Fruit fly (Drosophila melanogaster): ENCODE measurements around the gene CG42327.
A peak's percentile ranks its signal among the peaks of the same experiment; 100 is the strongest.

CG42327 gene

DNA sequence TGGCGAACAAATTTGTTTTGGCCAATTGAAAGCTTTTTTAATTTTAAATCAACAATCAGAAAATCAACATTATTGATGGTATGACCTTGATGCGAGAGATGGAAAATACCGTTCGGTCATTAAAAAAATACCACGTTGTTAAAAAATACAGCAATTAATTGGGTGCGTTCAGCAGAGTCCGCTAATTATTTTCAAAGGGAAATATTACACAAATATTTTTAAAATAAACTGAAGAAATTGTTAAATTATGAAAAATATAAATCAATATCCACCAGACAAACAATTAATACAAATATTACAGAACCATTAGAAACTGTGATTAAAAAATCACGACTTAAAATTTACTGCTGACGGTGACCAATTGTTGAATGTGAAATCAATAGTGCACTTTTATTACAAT is 22.1 kb downstream of the CG42327 start, which contains the start of gene CG18476 (continued):
- TF ChIP-seq sc (optimal IDR thresholded peaks at IDR 0.05) (no peak), sc (GFP tag; optimal IDR thresholded peaks at IDR 0.05) (peak; percentile 44), CG9797 (GFP tag; optimal IDR thresholded peaks at IDR 0.05) (peak; percentile 47), CG11456 (GFP tag; IDR thresholded peaks at IDR 0.05) (peak; percentile 92), CG11504 (tag; optimal IDR thresholded peaks at IDR 0.05) (peak; percentile 95), CG16779 (GFP tag; IDR thresholded peaks at IDR 0.05) (peak; percentile 87), tx (GFP tag; optimal IDR thresholded peaks at IDR 0.05) (no peak), hth (optimal IDR thresholded peaks at IDR 0.05) (no peak), gt (GFP tag; IDR thresholded peaks at IDR 0.05) (peak; percentile 81), Dek (tag; optimal IDR thresholded peaks at IDR 0.05) (peak; percentile 94), NC2α (GFP tag; optimal IDR thresholded peaks at IDR 0.05) (peak; percentile 53), CG2889 (GFP tag; IDR thresholded peaks at IDR 0.05) (peak; percentile 90), CG12391 (tag; optimal IDR thresholded peaks at IDR 0.05) (peak; percentile 96), inv (GFP tag; IDR thresholded peaks at IDR 0.05; ENCODE audit: partially characterized antibody) (no peak), pfk (GFP tag; optimal IDR thresholded peaks at IDR 0.05) (no peak), oc (tag; optimal IDR thresholded peaks at IDR 0.05) (peak; percentile 85), CG7987 (GFP tag; optimal IDR thresholded peaks at IDR 0.05) (peak; percentile 50), usp (GFP tag; optimal IDR thresholded peaks at IDR 0.05) (no peak), CG4282 (GFP tag; optimal IDR thresholded peaks at IDR 0.05) (no peak), bowl (GFP tag; IDR thresholded peaks at IDR 0.05) (peak; percentile 72), Dbx (GFP tag; IDR thresholded peaks at IDR 0.05) (peak; percentile 91), ttk (GFP tag; IDR thresholded peaks at IDR 0.05) (peak; percentile 91), CG11695 (GFP tag; IDR thresholded peaks at IDR 0.05) (peak; percentile 94), Optix (GFP tag; IDR thresholded peaks at IDR 0.05) (no peak), CHES-1-like (GFP tag; optimal IDR thresholded peaks at IDR 0.05) (peak; percentile 52), CG7786 (GFP tag; optimal IDR thresholded peaks at IDR 0.05) (peak; percentile 61), scrt (GFP tag; optimal IDR thresholded peaks at IDR 0.05) (peak; percentile 85), Pdp1 (GFP tag; optimal IDR thresholded peaks at IDR 0.05) (peak; percentile 78 to 83), CG10543 (GFP tag; optimal IDR thresholded peaks at IDR 0.05) (peak; percentile 66), insv (GFP tag; optimal IDR thresholded peaks at IDR 0.05) (peak in 1 of 2 experiments; percentile 49), CG10366 (GFP tag; IDR thresholded peaks at IDR 0.05) (peak; percentile 93), CG30403 (GFP tag; optimal IDR thresholded peaks at IDR 0.05) (peak; percentile 95), pros (GFP tag; optimal IDR thresholded peaks at IDR 0.05) (no peak), seq (GFP tag; IDR thresholded peaks at IDR 0.05) (peak; percentile 89), Fer1 (GFP tag; optimal IDR thresholded peaks at IDR 0.05) (peak; percentile 90), caup (GFP tag; optimal IDR thresholded peaks at IDR 0.05; ENCODE audit: severe bottlenecking) (peak; percentile 89), org-1 (GFP tag; optimal IDR thresholded peaks at IDR 0.05) (peak; percentile 69), CG9727 (GFP tag; optimal IDR thresholded peaks at IDR 0.05) (peak; percentile 91), Taf1 (GFP tag; IDR thresholded peaks at IDR 0.05) (peak; percentile 73), aop (GFP tag; IDR thresholded peaks at IDR 0.05) (no peak), Lim3 (GFP tag; IDR thresholded peaks at IDR 0.05) (peak; percentile 43; the same call in 1 of the 2 replicates), mirr (GFP tag; optimal IDR thresholded peaks at IDR 0.05) (peak; percentile 60), CG10274 (GFP tag; optimal IDR thresholded peaks at IDR 0.05) (peak; percentile 43), Ravus (GFP tag; IDR thresholded peaks at IDR 0.05) (peak; percentile 80), Sry-β (GFP tag; optimal IDR thresholded peaks at IDR 0.05) (no peak), chm (GFP tag; IDR thresholded peaks at IDR 0.05) (peak; percentile 87), bcd (GFP tag; optimal IDR thresholded peaks at IDR 0.05) (peak; percentile 90), unpg (GFP tag; optimal IDR thresholded peaks at IDR 0.05) (peak; percentile 96), CG11085 (GFP tag; IDR thresholded peaks at IDR 0.05) (peak; percentile 90), CG17359 (tag; optimal IDR thresholded peaks at IDR 0.05) (peak; percentile 92), nmo (GFP tag; optimal IDR thresholded peaks at IDR 0.05) (peak; percentile 97), Lhr (GFP tag; optimal IDR thresholded peaks at IDR 0.05) (peak; percentile 64)
